Fruit fly (Drosophila melanogaster) whole organism, prepupa: ENCODE measurements around the gene Pburs.
A peak's percentile ranks its signal among the peaks of the same experiment; 100 is the strongest.

Experiments used
- CG10669 ChIP-seq: fragments of 200-800 bp; sonication (Bioruptor generic); optimal IDR thresholded peaks from 3 replicates; lab custom pipeline; 2018; ENCODE audit warnings: missing biosample characterization, mild to moderate bottlenecking, missing genetic modification characterization, moderate library complexity
- CG11294 ChIP-seq: fragments of 200-800 bp; sonication (Bioruptor generic); IDR thresholded peaks from 2 replicates; pipeline ENCODE4 v1.3.6; 2022; ENCODE audit warnings: missing biosample characterization, missing genetic modification characterization
- CG15336 ChIP-seq: fragments of 200-800 bp; sonication (Bioruptor generic); IDR thresholded peaks from 2 replicates; pipeline ENCODE4 v1.3.6; 2022; ENCODE audit warnings: missing biosample characterization, missing genetic modification characterization
- CG3032 ChIP-seq: fragments of 200-800 bp; optimal IDR thresholded peaks from 2 replicates; lab custom pipeline; 2019; ENCODE audit warnings: missing biosample characterization, mild to moderate bottlenecking, missing genetic modification characterization, moderate library complexity
- CG3919 ChIP-seq: fragments of 200-800 bp; sonication (Bioruptor generic); optimal IDR thresholded peaks from 3 replicates; lab custom pipeline; 2016; ENCODE audit warnings: missing biosample characterization, missing genetic modification characterization
- CG6163 ChIP-seq: fragments of 200-800 bp; sonication (Bioruptor generic); IDR thresholded peaks from 3 replicates; pipeline ENCODE4 v1.3.6; 2022; ENCODE audit warnings: missing biosample characterization, missing genetic modification characterization
- CG6276 ChIP-seq: fragments of 200-800 bp; sonication (Bioruptor generic); optimal IDR thresholded peaks from 2 replicates; lab custom pipeline; 2017; ENCODE audit warnings: missing biosample characterization, mild to moderate bottlenecking, missing genetic modification characterization
- CG6808 ChIP-seq: fragments of 200-800 bp; sonication (Bioruptor generic); optimal IDR thresholded peaks from 3 replicates; lab custom pipeline; 2017; ENCODE audit warnings: missing biosample characterization, missing genetic modification characterization, mild to moderate bottlenecking, moderate library complexity, missing genetic modification reagents
- CG6854 ChIP-seq: fragments of 200-800 bp; sonication (Bioruptor generic); optimal IDR thresholded peaks from 2 replicates; lab custom pipeline; 2017; ENCODE audit warnings: missing biosample characterization, mild to moderate bottlenecking, missing genetic modification characterization
- CG7368 ChIP-seq: fragments of 200-800 bp; sonication (Bioruptor generic); optimal IDR thresholded peaks from 3 replicates; lab custom pipeline; 2016; ENCODE audit warnings: missing biosample characterization, missing genetic modification characterization
- CG8119 ChIP-seq: fragments of 200-800 bp; sonication (Bioruptor generic); IDR thresholded peaks from 3 replicates; pipeline ENCODE4 v1.3.6; 2022; ENCODE audit warnings: missing biosample characterization, missing genetic modification characterization
- CG9139 ChIP-seq: fragments of 200-800 bp; sonication (Bioruptor generic); optimal IDR thresholded peaks from 3 replicates; lab custom pipeline; 2017; ENCODE audit warnings: missing biosample characterization, mild to moderate bottlenecking, missing genetic modification characterization
- Eip75B ChIP-seq: fragments of 200-800 bp; sonication (Bioruptor generic); optimal IDR thresholded peaks from 3 replicates; lab custom pipeline; 2016; ENCODE audit warnings: missing biosample characterization, missing genetic modification characterization
- Eip78C ChIP-seq: fragments of 200-800 bp; sonication (Bioruptor generic); peaks from one replicate; lab custom pipeline; 2016; ENCODE audit warnings: missing biosample characterization, missing genetic modification characterization
- Eip93F ChIP-seq: fragments of 200-800 bp; sonication (Bioruptor generic); optimal IDR thresholded peaks from 2 replicates; lab custom pipeline; 2016; ENCODE audit warnings: missing biosample characterization, mild to moderate bottlenecking, missing genetic modification characterization
- Ets96B ChIP-seq: fragments of 200-800 bp; optimal IDR thresholded peaks from 2 replicates; lab custom pipeline; 2019; ENCODE audit warnings: missing biosample characterization, mild to moderate bottlenecking, missing genetic modification characterization, moderate library complexity
- Hr38 ChIP-seq: sonication (Bioruptor generic); optimal IDR thresholded peaks from 2 replicates; lab custom pipeline; 2016; ENCODE audit warnings: missing biosample characterization, missing genetic modification characterization
- Hr4 ChIP-seq: fragments of 200-800 bp; sonication (Bioruptor generic); optimal IDR thresholded peaks from 3 replicates; lab custom pipeline; 2016; ENCODE audit warnings: missing biosample characterization, missing genetic modification characterization
- Met ChIP-seq: fragments of 200-800 bp; sonication (Bioruptor generic); optimal IDR thresholded peaks from 3 replicates; lab custom pipeline; 2016; ENCODE audit warnings: missing biosample characterization, missing genetic modification characterization
- OdsH ChIP-seq: fragments of 200-800 bp; sonication (Bioruptor generic); optimal IDR thresholded peaks from 3 replicates; lab custom pipeline; 2016; ENCODE audit warnings: missing biosample characterization, missing genetic modification characterization
- Smox ChIP-seq: fragments of 200-800 bp; sonication (Bioruptor generic); optimal IDR thresholded peaks from 3 replicates; lab custom pipeline; 2016; ENCODE audit warnings: missing biosample characterization, missing genetic modification characterization
- Sox14 ChIP-seq: fragments of 200-800 bp; sonication (Bioruptor generic); optimal IDR thresholded peaks from 3 replicates; lab custom pipeline; 2016; ENCODE audit warnings: missing biosample characterization, missing genetic modification characterization
- Sox15 ChIP-seq: fragments of 200-800 bp; sonication (Bioruptor generic); optimal IDR thresholded peaks from 3 replicates; lab custom pipeline; 2016; ENCODE audit warnings: missing biosample characterization, missing genetic modification characterization
- acj6 ChIP-seq: fragments of 200-800 bp; sonication (Bioruptor generic); optimal IDR thresholded peaks from 3 replicates; lab custom pipeline; 2016; ENCODE audit warnings: missing biosample characterization, missing genetic modification characterization
- cyc ChIP-seq: fragments of 200-800 bp; sonication (Bioruptor generic); optimal IDR thresholded peaks from 3 replicates; lab custom pipeline; 2016; ENCODE audit warnings: missing biosample characterization, missing genetic modification characterization
- dac ChIP-seq: fragments of 200-800 bp; sonication (Bioruptor generic); optimal IDR thresholded peaks from 2 replicates; lab custom pipeline; 2017; ENCODE audit warnings: missing biosample characterization, mild to moderate bottlenecking, missing genetic modification characterization
- eg ChIP-seq: fragments of 200-800 bp; sonication (Bioruptor generic); IDR thresholded peaks from 3 replicates; pipeline ENCODE4 v1.3.6; 2022; ENCODE audit warnings: missing biosample characterization, missing genetic modification characterization
- fd85E ChIP-seq: fragments of 200-800 bp; sonication (Bioruptor generic); optimal IDR thresholded peaks from 3 replicates; lab custom pipeline; 2016; ENCODE audit warnings: missing biosample characterization, missing genetic modification characterization
- lz ChIP-seq: fragments of 200-800 bp; sonication (Bioruptor generic); optimal IDR thresholded peaks from 3 replicates; lab custom pipeline; 2016; ENCODE audit warnings: missing biosample characterization, missing genetic modification characterization
- net ChIP-seq: fragments of 200-800 bp; sonication (Bioruptor generic); optimal IDR thresholded peaks from 3 replicates; lab custom pipeline; 2016; ENCODE audit warnings: missing biosample characterization, missing genetic modification characterization
- pdm3 ChIP-seq: fragments of 200-800 bp; sonication (Bioruptor generic); optimal IDR thresholded peaks from 3 replicates; lab custom pipeline; 2016; ENCODE audit warnings: missing biosample characterization, missing genetic modification characterization
- spab ChIP-seq: fragments of 200-800 bp; sonication (Bioruptor generic); optimal IDR thresholded peaks from 2 replicates; lab custom pipeline; 2017; ENCODE audit warnings: missing biosample characterization, mild to moderate bottlenecking, missing genetic modification characterization, missing genetic modification reagents
- ss ChIP-seq, 2 experiments: fragments of 200-800 bp; sonication (Bioruptor generic); optimal IDR thresholded peaks; 2 replicates in 1 of 2; 3 replicates in 1 of 2; lab custom pipeline; 2017 to 2018; ENCODE audit warnings: mild to moderate bottlenecking in 2 of 2, missing biosample characterization in 2 of 2, missing genetic modification characterization in 2 of 2, moderate library complexity in 1 of 2
- topi ChIP-seq: fragments of 200-800 bp; sonication (Bioruptor generic); optimal IDR thresholded peaks from 3 replicates; lab custom pipeline; 2016; ENCODE audit warnings: missing biosample characterization, missing genetic modification characterization

Gene Pburs

DNA sequence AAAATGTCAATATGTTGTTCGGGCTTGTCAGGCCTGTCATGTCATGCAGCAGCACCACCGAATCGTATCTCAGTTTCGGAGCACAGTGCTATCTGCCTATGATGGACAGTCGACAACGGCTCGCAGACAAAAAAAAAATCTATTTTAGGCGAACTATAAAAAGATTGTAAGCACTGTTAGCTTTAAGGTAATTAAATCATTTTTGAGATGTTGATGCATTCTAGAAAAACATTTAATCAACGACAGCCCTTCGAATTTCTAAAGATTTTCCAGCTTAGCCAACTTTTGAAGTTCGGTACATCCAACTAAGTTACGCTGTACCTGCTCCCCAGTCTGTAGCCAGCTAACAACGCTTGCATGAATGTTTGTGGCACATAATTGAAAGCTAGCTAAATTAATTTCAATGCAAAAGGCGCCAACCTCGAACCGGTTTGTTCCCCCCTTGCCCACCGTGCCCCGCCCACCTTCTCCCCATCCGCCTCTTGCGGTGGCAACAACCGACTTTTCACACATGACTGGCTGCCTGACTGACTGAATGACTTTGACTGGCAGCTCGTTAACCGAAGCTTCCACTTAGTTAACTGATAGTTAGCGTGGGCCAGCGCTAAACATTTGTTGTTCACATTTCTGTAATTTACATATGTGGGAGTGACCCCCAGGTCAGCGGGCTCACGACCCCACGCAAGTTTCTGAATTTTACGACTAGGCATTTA, 41.2 kb upstream of the Pburs start (continued):
- TF ChIP-seq CG6808 (peak; percentile 13), Hr4 (peak; percentile 87), Smox (GFP tag; lab: Kevin White, UChicago) (no peak), CG8119 (peak; percentile 81), CG7368 (GFP tag; lab: Kevin White, UChicago) (no peak), Sox15 (no peak), CG9139 (GFP tag; lab: Kevin White, UChicago) (peak; percentile 20), CG10669 (peak; percentile 1), CG6854 (GFP tag; lab: Kevin White, UChicago) (no peak)

DNA sequence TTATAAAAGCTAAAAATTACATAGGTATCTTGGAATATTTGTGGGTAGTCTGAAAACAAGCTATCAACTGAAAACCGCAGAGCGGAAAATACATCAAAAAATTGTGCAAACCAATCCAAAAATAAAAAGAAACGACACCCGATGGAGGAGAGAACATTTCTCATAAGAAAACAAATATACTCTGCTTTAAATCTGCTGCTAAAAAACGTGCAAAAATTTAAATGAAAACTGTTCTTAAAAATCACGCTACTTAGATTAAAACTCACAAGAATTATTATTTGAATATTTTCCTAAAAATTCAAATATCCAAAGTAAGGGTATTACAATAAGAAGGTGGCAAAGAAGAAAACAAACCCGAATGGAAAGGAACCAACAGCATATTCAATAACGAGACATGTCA, 40.3 kb upstream of the Pburs start:
- peak; percentile 51 for TF ChIP-seq CG15336 (GFP tag; lab: Robert Waterston, UW)
- no peak for TF ChIP-seq cyc
- peak; percentile 61 for TF ChIP-seq Eip78C (GFP tag; lab: Kevin White, UChicago)
- peak; percentile 1 for TF ChIP-seq Met (GFP tag; lab: Kevin White, UChicago)

DNA sequence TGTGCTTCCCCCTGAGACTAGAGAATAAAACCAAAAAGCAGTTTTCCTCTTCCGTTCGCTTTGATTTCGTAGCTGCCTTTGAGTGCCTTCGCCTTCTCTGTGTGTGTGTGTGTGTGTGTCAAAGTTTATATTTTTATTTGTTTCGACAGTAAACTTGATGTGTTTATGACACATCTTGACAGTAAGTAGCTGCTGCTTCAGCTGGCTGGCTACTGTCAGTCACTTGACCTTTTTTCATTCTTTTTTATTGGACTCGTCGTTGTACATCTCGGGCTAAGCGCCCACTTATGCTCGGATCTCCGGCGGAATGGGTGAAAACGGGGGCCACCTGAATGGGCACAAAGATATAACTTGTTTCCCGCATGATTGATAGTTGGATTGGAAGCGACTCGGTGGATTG, 39.7 kb upstream of the Pburs start:
- TF ChIP-seq spab (GFP tag; lab: Kevin White, UChicago) = no peak
- no peak for TF ChIP-seq Hr38 (GFP tag; lab: Kevin White, UChicago)
- no peak for TF ChIP-seq CG3919 (GFP tag; lab: Kevin White, UChicago)
- no peak for TF ChIP-seq CG8119
- no peak for TF ChIP-seq ss (GFP tag; optimal IDR thresholded peaks at IDR 0.05; lab: Kevin White, UChicago)
- no peak for TF ChIP-seq acj6 (GFP tag; lab: Kevin White, UChicago)
- no peak for TF ChIP-seq CG3032 (tag; lab: Kevin White, UChicago)
- TF ChIP-seq Ets96B = no peak
- no peak for TF ChIP-seq Smox (GFP tag; lab: Kevin White, UChicago)
- TF ChIP-seq Sox14 (GFP tag; lab: Kevin White, UChicago) = no peak
- TF ChIP-seq topi (GFP tag; lab: Kevin White, UChicago) = no peak
- no peak for TF ChIP-seq fd85E (GFP tag; lab: Kevin White, UChicago)
- no peak for TF ChIP-seq Eip93F
- no peak for TF ChIP-seq pdm3 (GFP tag; lab: Kevin White, UChicago)
- no peak for TF ChIP-seq CG6276 (GFP tag; lab: Kevin White, UChicago)
- no peak for TF ChIP-seq net (GFP tag; lab: Kevin White, UChicago)
- no peak for TF ChIP-seq OdsH
- TF ChIP-seq lz = no peak
- no peak for TF ChIP-seq Eip75B
- TF ChIP-seq CG11294 (GFP tag; lab: Robert Waterston, UW) = no peak

DNA sequence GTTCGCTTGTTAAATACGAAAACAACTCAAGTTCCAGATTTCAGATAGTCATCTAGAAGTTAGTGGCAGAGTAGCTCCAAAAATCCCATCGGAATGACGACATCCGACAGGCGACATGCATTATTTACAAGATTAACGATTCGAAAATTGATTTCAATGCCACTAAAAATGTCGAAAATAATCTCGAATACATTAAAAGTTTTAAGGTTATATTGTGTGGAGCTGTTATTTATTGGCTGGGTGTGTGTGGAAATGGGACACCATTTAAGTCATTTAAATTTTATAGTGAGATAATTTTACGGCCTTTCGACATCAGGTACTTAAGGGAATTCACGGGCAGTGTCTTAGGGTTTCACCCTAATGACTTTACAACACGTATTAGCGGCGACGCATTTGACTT, 39.1 kb upstream of the Pburs start:
- TF ChIP-seq Sox15 (no peak), CG3032 (tag; lab: Kevin White, UChicago) (no peak)

DNA sequence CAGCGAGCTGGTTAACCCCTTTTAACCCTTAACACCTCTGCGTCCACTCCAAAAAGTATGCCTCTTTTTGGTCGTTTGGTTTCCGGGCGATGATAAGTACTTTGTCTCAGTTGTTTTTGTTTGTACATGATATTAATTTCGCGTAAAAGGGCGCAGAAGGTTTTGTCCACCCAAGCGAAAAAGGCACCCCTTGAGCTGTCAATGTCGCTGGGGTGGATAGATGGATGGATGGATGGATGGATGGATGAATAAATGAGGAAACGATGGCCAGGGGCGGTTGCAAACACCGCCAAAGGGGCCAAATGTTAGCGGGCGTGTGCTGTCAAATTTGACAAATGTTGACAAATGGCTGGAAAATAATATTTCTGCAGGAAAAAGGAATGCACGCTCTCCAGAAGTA, 38.0 kb upstream of the Pburs start:
- TF ChIP-seq pdm3 (GFP tag; lab: Kevin White, UChicago) = no peak
- no peak for TF ChIP-seq ss (GFP tag; optimal IDR thresholded peaks at IDR 0.05; lab: Kevin White, UChicago)
- TF ChIP-seq eg (GFP tag; lab: Robert Waterston, UW) = no peak
- TF ChIP-seq Eip75B = no peak

DNA sequence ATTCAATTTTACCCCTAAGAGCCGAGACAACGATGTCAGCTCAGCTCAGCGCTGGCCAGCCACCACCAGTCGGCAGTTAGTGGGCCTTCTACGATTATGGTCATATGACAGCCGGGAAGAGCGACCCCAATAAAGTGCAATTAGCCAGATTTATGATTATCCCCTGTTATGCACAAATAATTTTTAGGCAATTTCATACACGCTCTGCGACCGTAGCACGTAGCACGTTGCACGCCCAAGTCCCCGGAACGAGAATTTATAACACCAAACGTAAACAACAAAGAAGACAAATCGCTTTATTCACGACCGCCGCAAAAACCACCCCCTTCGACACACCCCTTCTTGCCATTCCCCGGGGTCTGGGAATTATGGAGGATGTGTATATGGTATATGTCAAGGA, 37.1 kb upstream of the Pburs start:
- TF ChIP-seq eg (GFP tag; lab: Robert Waterston, UW) = no peak
- TF ChIP-seq CG6163 = no peak
- no peak for TF ChIP-seq dac
